Worm (Caenorhabditis elegans): ENCODE results near the gene rgef-1.

DNA sequence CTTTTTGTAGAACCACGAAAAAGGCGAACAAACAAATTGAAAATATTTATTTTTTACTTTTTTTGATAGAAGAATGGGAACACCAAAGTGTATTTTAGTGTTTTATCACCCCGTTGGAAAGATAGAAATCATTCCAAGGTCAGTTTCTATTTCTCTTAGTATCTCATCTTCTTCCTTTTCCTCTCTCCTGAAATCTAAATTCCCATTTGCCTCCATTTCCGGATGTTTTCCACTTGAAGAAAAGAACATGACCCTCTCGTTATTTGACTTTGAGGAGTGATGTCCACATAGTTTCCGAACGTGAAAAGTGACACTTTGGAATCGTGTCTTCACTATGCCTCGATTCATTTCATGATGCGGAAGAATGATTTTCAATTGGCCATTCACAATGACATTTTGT, 26.1 kb upstream of the rgef-1 start:
- TF ChIP-seq him-1 (tag; optimal IDR thresholded peaks at IDR 0.05) (no peak), W03F9.2 (tag; optimal IDR thresholded peaks at IDR 0.05) (no peak)
